Worm (Caenorhabditis elegans): ENCODE measurements around the gene Y50E8A.10.

Gene Y50E8A.10

DNA sequence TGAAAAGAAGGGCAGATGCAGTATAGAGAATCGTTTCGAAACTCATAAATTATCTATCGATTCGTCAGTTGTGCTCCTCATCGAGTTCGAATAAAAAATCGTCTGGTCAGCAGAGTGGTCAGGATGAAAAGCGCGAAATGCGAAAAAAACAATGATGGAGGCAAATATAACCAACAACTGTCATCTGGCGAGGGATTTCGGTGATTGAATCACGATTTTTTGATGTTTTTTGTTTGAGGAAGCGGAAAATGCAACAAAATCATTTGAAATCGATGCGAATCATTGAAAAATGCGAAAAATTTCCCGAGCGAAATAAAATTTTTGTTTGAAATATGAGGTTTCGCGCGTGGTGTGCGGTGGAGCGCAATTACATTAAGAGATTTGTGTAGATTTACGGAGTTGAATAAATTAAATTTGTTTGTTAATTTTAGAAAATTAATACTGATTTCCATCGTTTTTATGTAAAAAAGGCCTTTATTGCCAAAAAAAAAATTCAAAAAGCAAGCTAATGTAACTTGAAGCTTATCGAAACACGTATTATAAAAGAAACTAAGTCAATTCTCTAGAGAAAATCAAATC lies 45.5 kb upstream of the Y50E8A.10 start, which contains the start of gene unc-61 (continued):
- no peak for TF ChIP-seq pag-3 (tag; optimal IDR thresholded peaks at IDR 0.05; ENCODE audit: borderline replicate concordance, insufficient read depth)
- no peak for TF ChIP-seq egl-27 (tag; optimal IDR thresholded peaks at IDR 0.05)
- no peak for TF ChIP-seq fos-1 (tag; optimal IDR thresholded peaks at IDR 0.05)
- no peak for TF ChIP-seq ces-1 (GFP tag; optimal IDR thresholded peaks at IDR 0.05)
- no peak for TF ChIP-seq unc-62 (GFP tag; optimal IDR thresholded peaks at IDR 0.05)
- peak; percentile 46 for TF ChIP-seq lin-14 (GFP tag; optimal IDR thresholded peaks at IDR 0.05)
- TF ChIP-seq lsy-2 (tag; optimal IDR thresholded peaks at IDR 0.05) = peak in 1 of 2 experiments; percentile 63
- TF ChIP-seq F16B12.6 (tag; optimal IDR thresholded peaks at IDR 0.05) = peak; percentile 35
- TF ChIP-seq mef-2 (tag; optimal IDR thresholded peaks at IDR 0.05) = no peak
- TF ChIP-seq swsn-7 (tag; optimal IDR thresholded peaks at IDR 0.05) = peak; percentile 12
- TF ChIP-seq nhr-85 (tag) = no peak
- peak; percentile 21 for TF ChIP-seq nhr-20 (tag; optimal IDR thresholded peaks at IDR 0.05)
- TF ChIP-seq nhr-12 (tag; optimal IDR thresholded peaks at IDR 0.05) = no peak
- peak; percentile 45 for TF ChIP-seq lin-15B (tag; optimal IDR thresholded peaks at IDR 0.05)

DNA sequence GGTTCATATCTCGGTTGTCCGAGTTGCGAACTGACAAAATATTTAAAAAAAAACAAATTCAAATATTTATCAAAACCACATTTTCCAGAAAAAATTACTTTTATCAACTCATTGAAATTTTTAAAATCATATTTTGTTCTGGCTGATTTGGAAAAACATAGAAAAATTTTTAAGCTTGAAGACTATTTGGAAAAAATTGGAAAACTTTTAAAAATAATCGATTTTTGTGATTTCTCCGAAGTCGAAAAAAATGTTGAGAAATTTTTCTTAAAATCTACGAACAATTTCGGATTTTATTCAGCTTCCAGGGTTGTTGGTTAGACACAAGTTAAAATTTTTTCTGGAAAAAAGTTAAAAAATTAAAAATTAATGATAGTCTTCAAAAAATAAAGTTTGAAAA lies 42.9 kb upstream of the Y50E8A.10 start, which contains the start of gene Y50E8A.5:
Gene Y50E8A.5, minus strand, starts transcription at position 101 of the 400 bp plus-strand sequence.
- TF ChIP-seq isw-1 (GFP tag; IDR thresholded peaks at IDR 0.05) (no peak), nhr-20 (tag; optimal IDR thresholded peaks at IDR 0.05) (no peak), tbx-2 (tag; optimal IDR thresholded peaks at IDR 0.05) (no peak), fkh-4 (tag; optimal IDR thresholded peaks at IDR 0.05; ENCODE audit: borderline replicate concordance) (no peak)

ce11 chrV:14741233-14741632 lies 38.6 kb upstream of the Y50E8A.10 start, which contains the start of gene Y50E8A.6:
Gene Y50E8A.6, minus strand, starts transcription at chrV:14741333.
- TF ChIP-seq hlh-4 (tag; optimal IDR thresholded peaks at IDR 0.05) (no peak), nhr-11 (tag; optimal IDR thresholded peaks at IDR 0.05) (no peak), nhr-237 (tag; optimal IDR thresholded peaks at IDR 0.05) (no peak), mep-1 (tag; optimal IDR thresholded peaks at IDR 0.05) (no peak), tlp-1 (tag; optimal IDR thresholded peaks at IDR 0.05) (no peak), nhr-12 (tag; optimal IDR thresholded peaks at IDR 0.05) (no peak), nhr-85 (tag) (no peak), ces-1 (GFP tag; optimal IDR thresholded peaks at IDR 0.05) (no peak), F16B12.6 (tag; optimal IDR thresholded peaks at IDR 0.05) (no peak), sptf-1 (tag; optimal IDR thresholded peaks at IDR 0.05) (no peak), egl-27 (tag; optimal IDR thresholded peaks at IDR 0.05) (no peak), fkh-8 (tag; optimal IDR thresholded peaks at IDR 0.05) (no peak), ceh-82 (tag; optimal IDR thresholded peaks at IDR 0.05) (no peak), efl-1 (optimal IDR thresholded peaks at IDR 0.05) (no peak), efl-1 (GFP tag; optimal IDR thresholded peaks at IDR 0.05 in 1 of 2) (no peak), ets-5 (GFP tag; IDR thresholded peaks at IDR 0.05) (no peak), ceh-63 (GFP tag; optimal IDR thresholded peaks at IDR 0.05) (no peak), C34B4.2 (tag; optimal IDR thresholded peaks at IDR 0.05) (no peak)

- TF ChIP-seq nhr-11 (tag; optimal IDR thresholded peaks at IDR 0.05) (no peak), xbp-1 (tag; optimal IDR thresholded peaks at IDR 0.05) (no peak), dsc-1 (tag; optimal IDR thresholded peaks at IDR 0.05) (no peak), tbx-2 (tag; optimal IDR thresholded peaks at IDR 0.05) (no peak), lin-39 (tag; optimal IDR thresholded peaks at IDR 0.05) (no peak), mdl-1 (tag; optimal IDR thresholded peaks at IDR 0.05) (no peak), fkh-4 (tag; optimal IDR thresholded peaks at IDR 0.05; ENCODE audit: borderline replicate concordance) (no peak), Y116A8C.19 (tag; optimal IDR thresholded peaks at IDR 0.05; ENCODE audit: borderline replicate concordance) (no peak)
These were observed 35.0 kb upstream of the Y50E8A.10 start for ce11 chrV:14744824-14745223.

DNA sequence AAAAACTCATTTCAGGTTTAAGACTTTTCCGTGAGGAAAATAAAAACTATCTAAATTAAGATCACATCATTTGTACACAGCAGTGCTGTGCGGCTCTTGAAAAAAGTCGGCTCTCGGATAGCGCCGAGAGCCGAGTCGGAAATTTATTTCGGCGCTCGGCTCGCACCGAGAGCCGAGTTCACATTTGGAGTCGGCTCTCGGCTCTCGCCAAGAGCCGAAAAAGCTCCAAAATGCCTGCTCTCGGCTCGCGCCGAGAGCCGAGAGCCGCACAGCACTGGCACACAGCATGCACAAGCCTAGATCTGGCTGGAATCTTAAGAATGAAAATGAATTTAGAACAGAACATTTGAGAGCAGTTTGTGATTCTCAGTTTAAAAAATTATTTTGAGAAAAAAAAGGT lies 32.8 kb upstream of the Y50E8A.10 start:
- no peak for TF ChIP-seq lsy-2 (tag; optimal IDR thresholded peaks at IDR 0.05)
- no peak for TF ChIP-seq lin-35 (GFP tag; optimal IDR thresholded peaks at IDR 0.05)
- TF ChIP-seq dsc-1 (tag; optimal IDR thresholded peaks at IDR 0.05) = no peak
- no peak for TF ChIP-seq dpl-1 (GFP tag; optimal IDR thresholded peaks at IDR 0.05)
- no peak for TF ChIP-seq nhr-12 (tag; optimal IDR thresholded peaks at IDR 0.05)
- no peak for TF ChIP-seq unc-62 (GFP tag; optimal IDR thresholded peaks at IDR 0.05)
- TF ChIP-seq snu-23 (GFP tag; optimal IDR thresholded peaks at IDR 0.05) = no peak
- no peak for TF ChIP-seq elt-3 (tag; optimal IDR thresholded peaks at IDR 0.05)
- TF ChIP-seq nhr-77 (tag; optimal IDR thresholded peaks at IDR 0.05) = no peak
- no peak for TF ChIP-seq grh-1 (GFP tag; IDR thresholded peaks at IDR 0.05)

Data from whole organism, L1 larva.